Worm (Caenorhabditis elegans): ENCODE data around the gene C27D6.11.

ce11 chrII:5157525-5157924 lies 3.5 kb downstream of the C27D6.11 start, which contains the start of gene srb-13:
- TF ChIP-seq ama-1 (optimal IDR thresholded peaks at IDR 0.05), result no peak
- no peak for TF ChIP-seq snpc-1.2 (GFP tag; IDR thresholded peaks at IDR 0.05)
- TF ChIP-seq lir-3 (tag; optimal IDR thresholded peaks at IDR 0.05), result no peak
- TF ChIP-seq cey-2 (tag; optimal IDR thresholded peaks at IDR 0.05; ENCODE audit: borderline replicate concordance, insufficient read depth), result no peak
- TF ChIP-seq egl-27 (tag; optimal IDR thresholded peaks at IDR 0.05), result no peak
- TF ChIP-seq dmd-6 (GFP tag; IDR thresholded peaks at IDR 0.05), result no peak
- no peak for TF ChIP-seq ces-1 (GFP tag; optimal IDR thresholded peaks at IDR 0.05)
- TF ChIP-seq ceh-32 (tag; optimal IDR thresholded peaks at IDR 0.05; ENCODE audit: poor library complexity), result no peak
- TF ChIP-seq daf-16 (GFP tag; optimal IDR thresholded peaks at IDR 0.05), result no peak
- TF ChIP-seq daf-16 (tag; optimal IDR thresholded peaks at IDR 0.05), result no peak
- no peak for TF ChIP-seq skn-1 (tag; optimal IDR thresholded peaks at IDR 0.05)
- TF ChIP-seq F49E8.2 (tag; optimal IDR thresholded peaks at IDR 0.05; ENCODE audit: borderline replicate concordance), result no peak
- TF ChIP-seq mdl-1 (tag; optimal IDR thresholded peaks at IDR 0.05), result no peak
